Worm (Caenorhabditis elegans) whole organism, L1 larva: ENCODE measurements around the gene ZK856.4.

ENCODE experiments used
- lin-39 ChIP-seq: fragments of 150-350 bp; optimal IDR thresholded peaks from 2 replicates; lab custom pipeline; 2014; ENCODE audit warnings: missing biosample characterization, missing genetic modification reagents, missing genetic modification characterization
- lsy-2 ChIP-seq, 2 experiments: fragments of 150-350 bp; optimal IDR thresholded peaks; 2 replicates each; lab custom pipeline; 2014; ENCODE audit warnings: missing biosample characterization in 2 of 2, missing genetic modification characterization in 2 of 2
- mep-1 ChIP-seq: fragments of 150-350 bp; optimal IDR thresholded peaks from 2 replicates; lab custom pipeline; 2014; ENCODE audit warnings: missing biosample characterization, missing genetic modification characterization
- nhr-77 ChIP-seq: fragments of 150-350 bp; optimal IDR thresholded peaks from 2 replicates; lab custom pipeline; 2014; ENCODE audit warnings: missing biosample characterization, missing genetic modification characterization
- pag-3 ChIP-seq: sonication (generic microtip); optimal IDR thresholded peaks from 2 replicates; lab custom pipeline; 2017; ENCODE audit warnings: missing genetic modification characterization, mild to moderate bottlenecking, missing compliant biosample characterization, antibody characterized with exemption, borderline replicate concordance; ENCODE audit not compliant: insufficient read depth
- sup-37 ChIP-seq: fragments of 200-800 bp; sonication (Bioruptor generic); optimal IDR thresholded peaks from 2 replicates; lab custom pipeline; 2018; ENCODE audit warnings: mild to moderate bottlenecking, missing genetic modification characterization, missing compliant biosample characterization
- zip-4 ChIP-seq: fragments of 200-800 bp; sonication (Bioruptor generic); optimal IDR thresholded peaks from 2 replicates; lab custom pipeline; 2018; ENCODE audit warnings: mild to moderate bottlenecking, missing genetic modification characterization, moderate library complexity, missing compliant biosample characterization

DNA sequence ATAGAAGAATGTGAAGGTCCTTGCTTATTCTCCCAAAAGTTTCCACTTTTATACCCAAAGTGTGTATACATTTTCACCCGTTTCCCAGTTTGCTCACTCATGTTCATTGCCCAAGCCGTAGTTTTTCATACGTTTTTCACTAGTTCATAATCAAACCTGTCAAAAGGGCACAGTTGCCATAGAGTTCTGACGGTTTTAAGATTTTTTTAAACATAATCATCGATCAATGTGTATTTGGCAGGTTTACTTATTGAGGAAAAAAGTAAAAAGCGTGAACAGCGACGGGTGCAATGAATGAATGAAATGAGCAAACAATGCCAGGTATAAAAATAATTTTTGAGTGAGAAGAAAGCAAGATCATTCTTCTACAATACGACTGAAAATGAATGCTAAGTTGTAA is 38.2 kb downstream of the ZK856.4 start, which contains the start of the genes fipr-5 and fipr-9:
- TF ChIP-seq pag-3 (tag; lab: Kevin White, UChicago) (no peak), sup-37 (GFP tag; lab: Kevin White, UChicago) (no peak), mep-1 (no peak), zip-4 (GFP tag; lab: Kevin White, UChicago) (no peak), nhr-77 (no peak), lsy-2 (tag; optimal IDR thresholded peaks at IDR 0.05; lab: Kevin White, UChicago) (no peak), lin-39 (tag; lab: Kevin White, UChicago) (no peak)
